Fruit fly (Drosophila melanogaster) whole organism, embryonic: Measurements from ENCODE around the gene GstD5.

Source experiments
- CG10979 ChIP-seq: fragments of 200-800 bp; sonication (Bioruptor generic); optimal IDR thresholded peaks from 2 replicates; lab custom pipeline; 2018; ENCODE audit warnings: missing biosample characterization, mild to moderate bottlenecking, missing genetic modification characterization, moderate library complexity
- CG11560 ChIP-seq: fragments of 200-800 bp; sonication (Bioruptor generic); IDR thresholded peaks from 3 replicates; pipeline ENCODE4 v1.3.6; 2022; ENCODE audit warnings: missing biosample characterization, missing genetic modification characterization
- CG13287 ChIP-seq: fragments of 200-800 bp; sonication (Bioruptor generic); IDR thresholded peaks from 2 replicates; pipeline ENCODE4 v1.3.6; 2022; ENCODE audit warnings: missing biosample characterization, missing genetic modification characterization; ENCODE audit not compliant: partially characterized antibody
- CG15601 ChIP-seq: fragments of 200-800 bp; sonication (Bioruptor generic); optimal IDR thresholded peaks from 3 replicates; lab custom pipeline; 2019; ENCODE audit warnings: missing biosample characterization, mild to moderate bottlenecking, missing genetic modification characterization, moderate library complexity
- CG17328 ChIP-seq: fragments of 200-800 bp; sonication (Bioruptor generic); IDR thresholded peaks from 2 replicates; pipeline ENCODE4 v1.3.6; 2022; ENCODE audit warnings: missing biosample characterization, missing genetic modification characterization
- CG17361 ChIP-seq: fragments of 200-800 bp; sonication (Bioruptor generic); IDR thresholded peaks from 3 replicates; pipeline ENCODE4 v1.3.6; 2022; ENCODE audit warnings: missing biosample characterization, missing genetic modification characterization
- CG17612 ChIP-seq: fragments of 200-800 bp; sonication (Bioruptor generic); IDR thresholded peaks from 2 replicates; pipeline ENCODE4 v1.3.6; 2022; ENCODE audit warnings: missing biosample characterization, missing genetic modification characterization
- CG17829 ChIP-seq: fragments of 200-800 bp; optimal IDR thresholded peaks from 2 replicates; lab custom pipeline; 2019; ENCODE audit warnings: missing biosample characterization, mild to moderate bottlenecking, missing genetic modification characterization, moderate library complexity
- CG2202 ChIP-seq: fragments of 200-800 bp; sonication (Bioruptor generic); optimal IDR thresholded peaks from 2 replicates; lab custom pipeline; 2018; ENCODE audit warnings: missing biosample characterization, mild to moderate bottlenecking, missing genetic modification characterization
- CG30431 ChIP-seq: fragments of 200-800 bp; sonication (Bioruptor generic); optimal IDR thresholded peaks from 2 replicates; lab custom pipeline; 2017; ENCODE audit warnings: missing biosample characterization, missing genetic modification characterization
- CG31441 ChIP-seq: fragments of 200-800 bp; sonication (Bioruptor generic); IDR thresholded peaks from 2 replicates; pipeline ENCODE4 v1.3.6; 2022; ENCODE audit warnings: missing biosample characterization, missing genetic modification characterization
- CG34376 ChIP-seq: fragments of 200-800 bp; sonication (Bioruptor generic); optimal IDR thresholded peaks from 2 replicates; lab custom pipeline; 2018; ENCODE audit warnings: missing biosample characterization, mild to moderate bottlenecking, missing genetic modification characterization
- CG4282 ChIP-seq: fragments of 200-800 bp; sonication (Bioruptor generic); optimal IDR thresholded peaks from 2 replicates; lab custom pipeline; 2016; ENCODE audit warnings: missing biosample characterization, missing genetic modification characterization
- CG6689 ChIP-seq: fragments of 200-800 bp; sonication (Bioruptor generic); IDR thresholded peaks from 2 replicates; pipeline ENCODE4 v1.3.6; 2022; ENCODE audit warnings: missing biosample characterization, missing genetic modification characterization
- CG6765 ChIP-seq: fragments of 200-800 bp; sonication (Bioruptor generic); optimal IDR thresholded peaks from 3 replicates; lab custom pipeline; 2017; ENCODE audit warnings: missing biosample characterization, mild to moderate bottlenecking, missing genetic modification characterization
- CG7556 ChIP-seq: fragments of 200-800 bp; sonication (Bioruptor generic); optimal IDR thresholded peaks from 2 replicates; lab custom pipeline; 2017; ENCODE audit warnings: missing biosample characterization, mild to moderate bottlenecking, missing genetic modification characterization
- CG7839 ChIP-seq: fragments of 200-800 bp; sonication (Bioruptor generic); optimal IDR thresholded peaks from 3 replicates; lab custom pipeline; 2018; ENCODE audit warnings: missing biosample characterization, mild to moderate bottlenecking, missing genetic modification characterization, moderate library complexity
- CG7987 ChIP-seq: fragments of 200-800 bp; sonication (Bioruptor generic); optimal IDR thresholded peaks from 2 replicates; lab custom pipeline; 2018; ENCODE audit warnings: missing biosample characterization, mild to moderate bottlenecking, missing genetic modification characterization, moderate library complexity
- Chrac-16 ChIP-seq: fragments of 200-800 bp; sonication (Bioruptor generic); optimal IDR thresholded peaks from 3 replicates; lab custom pipeline; 2016; ENCODE audit warnings: missing biosample characterization, missing genetic modification characterization
- CkIIα-i1 ChIP-seq: fragments of 200-800 bp; sonication (Bioruptor generic); IDR thresholded peaks from 2 replicates; pipeline ENCODE4 v1.3.6; 2022; ENCODE audit warnings: missing biosample characterization, missing genetic modification characterization
- D19A ChIP-seq: fragments of 200-800 bp; optimal IDR thresholded peaks from 3 replicates; lab custom pipeline; 2019; ENCODE audit warnings: missing biosample characterization, mild to moderate bottlenecking, missing genetic modification characterization, moderate library complexity
- Fer1 ChIP-seq: fragments of 200-800 bp; sonication (Bioruptor generic); optimal IDR thresholded peaks from 2 replicates; lab custom pipeline; 2017; ENCODE audit warnings: missing biosample characterization, mild to moderate bottlenecking, missing genetic modification characterization
- HLH54F ChIP-seq: fragments of 200-800 bp; sonication (Bioruptor generic); optimal IDR thresholded peaks from 3 replicates; lab custom pipeline; 2016; ENCODE audit warnings: missing biosample characterization, missing genetic modification characterization
- MTF-1 ChIP-seq: fragments of 200-800 bp; sonication (Bioruptor generic); optimal IDR thresholded peaks from 2 replicates; lab custom pipeline; 2018; ENCODE audit warnings: missing biosample characterization, mild to moderate bottlenecking, missing genetic modification characterization, borderline replicate concordance
- Nf-YC ChIP-seq: fragments of 200-800 bp; optimal IDR thresholded peaks from 3 replicates; lab custom pipeline; 2019; ENCODE audit warnings: missing biosample characterization, mild to moderate bottlenecking, missing genetic modification characterization, moderate library complexity
- Opbp ChIP-seq: fragments of 200-800 bp; sonication (Bioruptor generic); IDR thresholded peaks from 3 replicates; pipeline ENCODE4 v1.3.6; 2022; ENCODE audit warnings: missing biosample characterization, missing genetic modification characterization; ENCODE audit not compliant: partially characterized antibody
- Sox100B ChIP-seq: fragments of 200-800 bp; sonication (Bioruptor generic); optimal IDR thresholded peaks from 3 replicates; lab custom pipeline; 2018; ENCODE audit warnings: missing biosample characterization, mild to moderate bottlenecking, missing genetic modification characterization
- Vsx1 ChIP-seq: fragments of 200-800 bp; sonication (Bioruptor generic); optimal IDR thresholded peaks from 2 replicates; lab custom pipeline; 2017; ENCODE audit warnings: missing biosample characterization, mild to moderate bottlenecking, missing genetic modification characterization, missing genetic modification reagents
- abd-A ChIP-seq: fragments of 200-800 bp; sonication (Bioruptor generic); optimal IDR thresholded peaks from 3 replicates; lab custom pipeline; 2019; ENCODE audit warnings: missing biosample characterization, mild to moderate bottlenecking, missing genetic modification characterization, moderate library complexity
- bbx ChIP-seq: fragments of 200-800 bp; sonication (Bioruptor generic); IDR thresholded peaks from 2 replicates; pipeline ENCODE4 v1.3.6; 2022; ENCODE audit warnings: missing biosample characterization, missing genetic modification characterization; ENCODE audit not compliant: partially characterized antibody
- exex ChIP-seq: fragments of 200-800 bp; sonication (Bioruptor generic); optimal IDR thresholded peaks from 4 replicates; lab custom pipeline; 2018; ENCODE audit warnings: missing biosample characterization, mild to moderate bottlenecking, missing genetic modification characterization, moderate library complexity
- gcm ChIP-seq: fragments of 200-800 bp; sonication (Bioruptor generic); optimal IDR thresholded peaks from 2 replicates; lab custom pipeline; 2019; ENCODE audit warnings: missing biosample characterization, mild to moderate bottlenecking, missing genetic modification characterization, moderate library complexity
- grn ChIP-seq: fragments of 200-800 bp; sonication (Bioruptor generic); optimal IDR thresholded peaks from 3 replicates; lab custom pipeline; 2017; ENCODE audit warnings: missing biosample characterization, missing genetic modification characterization
- ind ChIP-seq: fragments of 200-800 bp; sonication (Bioruptor generic); optimal IDR thresholded peaks from 3 replicates; lab custom pipeline; 2016; ENCODE audit warnings: missing biosample characterization, missing genetic modification characterization
- kni ChIP-seq: fragments of 200-800 bp; sonication (Bioruptor generic); optimal IDR thresholded peaks from 3 replicates; lab custom pipeline; 2017; ENCODE audit warnings: mild to moderate bottlenecking, missing biosample characterization, missing genetic modification reagents, missing genetic modification characterization
- lilli ChIP-seq: fragments of 200-800 bp; sonication (Bioruptor generic); optimal IDR thresholded peaks from 3 replicates; lab custom pipeline; 2016; ENCODE audit warnings: missing biosample characterization, missing genetic modification characterization
- mirr ChIP-seq: fragments of 200-800 bp; sonication (Bioruptor generic); optimal IDR thresholded peaks from 3 replicates; lab custom pipeline; 2018; ENCODE audit warnings: missing biosample characterization, mild to moderate bottlenecking, missing genetic modification characterization
- nerfin-2 ChIP-seq: fragments of 200-800 bp; sonication (Bioruptor generic); IDR thresholded peaks from 2 replicates; pipeline ENCODE4 v1.3.6; 2022; ENCODE audit warnings: missing biosample characterization, missing genetic modification characterization; ENCODE audit not compliant: partially characterized antibody
- row ChIP-seq: fragments of 200-800 bp; sonication (Bioruptor generic); IDR thresholded peaks from 3 replicates; pipeline ENCODE4 v1.3.6; 2022; ENCODE audit warnings: missing biosample characterization, missing genetic modification characterization
- salm ChIP-seq: fragments of 200-800 bp; sonication (Bioruptor generic); optimal IDR thresholded peaks from 2 replicates; lab custom pipeline; 2018; ENCODE audit warnings: missing biosample characterization, mild to moderate bottlenecking, missing genetic modification characterization
- sens ChIP-seq: fragments of 200-800 bp; sonication (Bioruptor generic); peaks from one replicate; lab custom pipeline; 2016; ENCODE audit warnings: missing biosample characterization, missing genetic modification characterization
- shn ChIP-seq: fragments of 200-800 bp; sonication (Bioruptor generic); optimal IDR thresholded peaks from 3 replicates; lab custom pipeline; 2016; ENCODE audit warnings: missing biosample characterization, missing genetic modification characterization
- sr ChIP-seq: fragments of 200-800 bp; sonication (Bioruptor generic); IDR thresholded peaks from 3 replicates; pipeline ENCODE4 v1.3.6; 2022; ENCODE audit warnings: missing biosample characterization, missing genetic modification characterization
- sug ChIP-seq: fragments of 200-800 bp; optimal IDR thresholded peaks from 2 replicates; lab custom pipeline; 2019; ENCODE audit warnings: missing biosample characterization, mild to moderate bottlenecking, missing genetic modification characterization, moderate library complexity
- tx ChIP-seq: fragments of 200-800 bp; sonication (Bioruptor generic); optimal IDR thresholded peaks from 2 replicates; lab custom pipeline; 2016; ENCODE audit warnings: missing biosample characterization, missing genetic modification characterization

Gene GstD5

DNA sequence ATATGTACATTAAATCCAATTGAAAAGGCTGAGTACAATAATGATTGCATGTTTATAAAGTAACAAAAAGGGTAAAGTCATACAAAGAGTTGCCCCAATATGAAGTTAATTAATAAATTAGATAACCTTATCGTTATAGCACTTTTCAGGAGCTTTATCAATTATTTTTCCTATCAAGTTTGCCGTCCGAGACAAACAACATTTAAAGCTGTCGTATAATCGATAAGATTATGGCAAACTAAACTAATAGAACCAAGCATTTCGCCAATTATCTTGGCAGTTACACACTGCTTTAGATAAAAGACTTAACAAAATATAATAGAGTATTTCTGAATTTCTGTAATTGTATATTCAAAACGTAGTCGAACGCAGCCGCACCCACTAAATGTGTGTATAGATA lies 29.6 kb downstream of the GstD5 start:
- TF ChIP-seq CG34376 (peak; percentile 54), D19A (tag; lab: Kevin White, UChicago) (peak; percentile 3), Vsx1 (GFP tag; lab: Kevin White, UChicago) (peak; percentile 48), salm (tag; lab: Kevin White, UChicago) (peak; percentile 2), HLH54F (GFP tag; lab: Kevin White, UChicago) (no peak), sens (GFP tag; lab: Kevin White, UChicago) (peak; percentile 49), CG7987 (GFP tag; lab: Kevin White, UChicago) (no peak), mirr (GFP tag; lab: Kevin White, UChicago) (peak; percentile 91), sr (no peak), exex (tag; lab: Kevin White, UChicago) (peak; percentile 92)

DNA sequence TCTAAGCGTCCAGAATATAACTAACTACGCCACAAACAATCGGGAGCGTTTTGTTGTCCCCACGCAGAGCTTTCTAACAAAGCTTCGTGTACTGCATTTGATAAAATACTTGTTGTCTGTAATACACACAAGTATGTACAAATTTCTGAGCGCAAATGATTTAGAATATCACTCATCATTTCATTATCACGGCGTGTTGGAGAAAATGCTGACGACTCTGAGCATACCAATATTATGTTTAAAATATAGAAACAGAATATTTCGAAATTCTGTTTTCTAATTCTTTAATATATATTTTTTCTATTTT lies 30.3 kb downstream of the GstD5 start, which contains the start of gene Cyp9f2:
Cyp9f2 (minus strand) TSS at position 101 of the 307 bp plus-strand sequence.
- TF ChIP-seq bbx (GFP tag; lab: Robert Waterston, UW) (0 out of 2 replicates have a peak, but pooled peaks have one; percentile 8), Fer1 (GFP tag; lab: Kevin White, UChicago) (no peak), abd-A (tag; lab: Kevin White, UChicago) (no peak), CG7839 (tag; lab: Kevin White, UChicago) (no peak), shn (no peak)

DNA sequence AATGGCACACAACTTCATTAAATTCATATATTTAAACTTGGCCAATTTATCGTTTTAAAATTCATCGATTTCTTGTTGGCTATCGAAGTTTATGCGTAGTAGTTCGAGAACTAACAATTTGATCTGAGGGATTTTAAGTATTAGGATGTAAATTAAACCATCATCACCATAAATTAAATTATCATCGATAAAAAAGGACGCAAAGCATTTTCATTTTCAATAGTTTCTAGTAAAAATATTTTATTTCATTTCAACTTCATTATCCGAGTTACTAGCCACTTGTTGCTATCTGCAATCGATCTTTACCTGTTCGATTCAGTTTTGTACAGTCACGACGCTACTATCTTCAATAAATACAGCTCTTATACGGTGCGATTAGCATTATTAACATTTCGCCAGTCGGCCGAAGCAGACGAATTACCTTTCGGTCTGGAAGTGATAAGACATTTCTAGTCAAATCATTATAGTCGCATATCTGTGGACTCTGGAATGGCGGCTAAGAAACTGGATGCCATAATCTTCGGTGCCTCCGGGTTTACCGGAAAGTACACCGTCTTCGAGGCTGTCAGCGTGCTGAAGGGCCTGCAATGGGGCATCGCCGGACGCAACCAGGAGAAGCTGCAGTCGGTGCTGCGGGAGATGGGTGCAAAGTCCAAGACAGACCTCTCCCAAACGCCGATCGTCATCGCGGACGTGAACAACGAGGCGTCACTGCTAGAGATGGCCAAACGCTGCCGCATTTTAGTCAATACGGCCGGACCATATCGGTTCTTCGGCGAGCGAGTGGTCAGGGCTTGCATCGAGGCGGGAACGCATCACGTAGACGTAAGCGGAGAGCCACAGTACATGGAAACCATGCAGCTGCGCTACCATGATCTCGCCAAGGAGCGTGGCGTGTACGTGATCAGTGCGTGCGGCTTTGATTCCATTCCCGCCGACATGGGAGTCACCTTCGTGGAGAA lies 31.0 kb downstream of the GstD5 start, which contains the start of gene CG5167:
CG5167 (plus strand) TSS at position 298 of the 962 bp plus-strand sequence.
- peak; percentile 35 for TF ChIP-seq Chrac-16
- TF ChIP-seq CG4282 (GFP tag; lab: Kevin White, UChicago): peak; percentile 18
- peak; percentile 38; the same call in 1 of the 2 replicates for TF ChIP-seq CG31441 (GFP tag; lab: Robert Waterston, UW)
- TF ChIP-seq Sox100B: no peak
- peak; percentile 54 for TF ChIP-seq CG17829 (tag; lab: Kevin White, UChicago)
- TF ChIP-seq CG30431 (GFP tag; lab: Kevin White, UChicago): no peak
- peak; percentile 61 for TF ChIP-seq CG10979 (tag; lab: Kevin White, UChicago)
- TF ChIP-seq kni (GFP tag; lab: Kevin White, UChicago): no peak
- TF ChIP-seq tx (GFP tag; lab: Kevin White, UChicago): no peak
- TF ChIP-seq CG17328: peak; percentile 54
- peak; percentile 27 for TF ChIP-seq ind
- TF ChIP-seq CG17612: no peak
- TF ChIP-seq nerfin-2 (GFP tag; lab: Robert Waterston, UW): peak; percentile 23; the same call in 1 of the 2 replicates
- TF ChIP-seq Opbp (GFP tag; lab: Robert Waterston, UW): no peak
- peak; percentile 38; the same call in 1 of the 3 replicates for TF ChIP-seq CG17361 (GFP tag; lab: Robert Waterston, UW)
- peak; percentile 19 for TF ChIP-seq CG7556
- TF ChIP-seq CG2202 (tag; lab: Kevin White, UChicago): peak; percentile 7
- peak; percentile 19 for TF ChIP-seq gcm (GFP tag; lab: Kevin White, UChicago)
- no peak for TF ChIP-seq CG11560 (tag; lab: Robert Waterston, UW)
- no peak for TF ChIP-seq MTF-1 (GFP tag; lab: Kevin White, UChicago)
- TF ChIP-seq CG15601: peak; percentile 37
- peak; percentile 70 for TF ChIP-seq row (GFP tag; lab: Robert Waterston, UW)
- TF ChIP-seq CG34376: peak; percentile 76
- TF ChIP-seq CkIIα-i1 (GFP tag; lab: Robert Waterston, UW): no peak
- peak; percentile 45 for TF ChIP-seq lilli
- TF ChIP-seq sug: peak; percentile 36
- peak; percentile 8 for TF ChIP-seq Nf-YC (tag; lab: Kevin White, UChicago)
- peak; percentile 52; the same call in 1 of the 2 replicates for TF ChIP-seq CG13287 (GFP tag; lab: Robert Waterston, UW)
- TF ChIP-seq CG6765 (GFP tag; lab: Kevin White, UChicago): peak; percentile 44
- TF ChIP-seq CG6689 (GFP tag; lab: Robert Waterston, UW): no peak
- TF ChIP-seq grn (GFP tag; lab: Kevin White, UChicago): peak; percentile 93
